Worm (Caenorhabditis elegans): ENCODE data around the gene col-108.

col-108 gene

ce11 chrIV:1763452-1763851 lies 4.9 kb upstream of the col-108 start:
- no peak for TF ChIP-seq nhr-129 (tag; optimal IDR thresholded peaks at IDR 0.05)
- TF ChIP-seq ztf-4 (tag; optimal IDR thresholded peaks at IDR 0.05): no peak
- no peak for TF ChIP-seq nhr-10 (tag; optimal IDR thresholded peaks at IDR 0.05)
- TF ChIP-seq nhr-12 (tag; optimal IDR thresholded peaks at IDR 0.05): no peak
- TF ChIP-seq dmd-4 (tag; optimal IDR thresholded peaks at IDR 0.05): no peak
- TF ChIP-seq crh-2 (tag; optimal IDR thresholded peaks at IDR 0.05): no peak
- no peak for TF ChIP-seq Y55F3AM.14 (GFP tag; optimal IDR thresholded peaks at IDR 0.05)
- no peak for TF ChIP-seq C34F6.9 (tag; optimal IDR thresholded peaks at IDR 0.05)
- no peak for TF ChIP-seq ceh-82 (tag; optimal IDR thresholded peaks at IDR 0.05)
- TF ChIP-seq lin-39 (tag; optimal IDR thresholded peaks at IDR 0.05): no peak
- TF ChIP-seq lin-11 (tag; optimal IDR thresholded peaks at IDR 0.05): no peak
- TF ChIP-seq ceh-16 (tag; optimal IDR thresholded peaks at IDR 0.05): no peak
- no peak for TF ChIP-seq unc-39 (tag; optimal IDR thresholded peaks at IDR 0.05)
- no peak for TF ChIP-seq nhr-6 (tag; optimal IDR thresholded peaks at IDR 0.05)
- TF ChIP-seq ZK546.5 (tag; optimal IDR thresholded peaks at IDR 0.05): no peak
- TF ChIP-seq R02D3.7 (tag; optimal IDR thresholded peaks at IDR 0.05): no peak
- no peak for TF ChIP-seq skn-1 (tag; optimal IDR thresholded peaks at IDR 0.05)
- no peak for TF ChIP-seq unc-62 (GFP tag; optimal IDR thresholded peaks at IDR 0.05)
- TF ChIP-seq F13H6.1 (tag; optimal IDR thresholded peaks at IDR 0.05): no peak

ce11 chrIV:1765954-1766353 lies 2.4 kb upstream of the col-108 start:
- TF ChIP-seq sma-3 (GFP tag; optimal IDR thresholded peaks at IDR 0.05) (no peak), lin-13 (GFP tag; optimal IDR thresholded peaks at IDR 0.05) (no peak), R02D3.7 (tag; optimal IDR thresholded peaks at IDR 0.05) (no peak), lsy-2 (tag; optimal IDR thresholded peaks at IDR 0.05) (peak in 1 of 2 experiments; percentile 54), nhr-21 (tag; optimal IDR thresholded peaks at IDR 0.05) (no peak), unc-62 (GFP tag; optimal IDR thresholded peaks at IDR 0.05) (no peak), C34F6.9 (tag; optimal IDR thresholded peaks at IDR 0.05) (peak; percentile 58), nhr-10 (tag; optimal IDR thresholded peaks at IDR 0.05) (no peak), ztf-4 (tag; optimal IDR thresholded peaks at IDR 0.05) (no peak), ztf-1 (GFP tag; conservative IDR thresholded peaks at IDR 0.05) (no peak), mbf-1 (tag; optimal IDR thresholded peaks at IDR 0.05) (no peak), unc-55 (GFP tag; optimal IDR thresholded peaks at IDR 0.05) (no peak), fos-1 (tag; optimal IDR thresholded peaks at IDR 0.05) (no peak), sem-4 (tag; optimal IDR thresholded peaks at IDR 0.05) (peak; percentile 71), F13H6.1 (tag; optimal IDR thresholded peaks at IDR 0.05) (peak; percentile 56), gmeb-1 (tag; optimal IDR thresholded peaks at IDR 0.05) (no peak), nhr-11 (tag; optimal IDR thresholded peaks at IDR 0.05) (no peak), elt-1 (tag; optimal IDR thresholded peaks at IDR 0.05) (no peak), ceh-82 (tag; optimal IDR thresholded peaks at IDR 0.05) (no peak), nhr-23 (tag; optimal IDR thresholded peaks at IDR 0.05) (no peak), aly-2 (tag; optimal IDR thresholded peaks at IDR 0.05) (no peak), ama-1 (optimal IDR thresholded peaks at IDR 0.05) (no peak), unc-39 (tag; optimal IDR thresholded peaks at IDR 0.05) (no peak), nhr-25 (tag; optimal IDR thresholded peaks at IDR 0.05) (no peak), lin-39 (tag; optimal IDR thresholded peaks at IDR 0.05) (no peak), zag-1 (tag; optimal IDR thresholded peaks at IDR 0.05) (peak; percentile 21), mdl-1 (tag; optimal IDR thresholded peaks at IDR 0.05) (peak in 1 of 2 experiments; percentile 46), lin-11 (tag; optimal IDR thresholded peaks at IDR 0.05) (peak; percentile 3), blmp-1 (tag; optimal IDR thresholded peaks at IDR 0.05; ENCODE audit: insufficient read depth) (no peak), nhr-237 (tag; optimal IDR thresholded peaks at IDR 0.05) (no peak), nhr-129 (tag; optimal IDR thresholded peaks at IDR 0.05) (peak; percentile 27), crh-2 (tag; optimal IDR thresholded peaks at IDR 0.05) (no peak), elt-3 (tag; optimal IDR thresholded peaks at IDR 0.05) (no peak), sma-9 (GFP tag; optimal IDR thresholded peaks at IDR 0.05) (peak; percentile 66), sma-9 (tag; optimal IDR thresholded peaks at IDR 0.05) (no peak), ceh-16 (tag; optimal IDR thresholded peaks at IDR 0.05) (no peak), egl-27 (tag; optimal IDR thresholded peaks at IDR 0.05) (peak; percentile 15), alr-1 (tag; optimal IDR thresholded peaks at IDR 0.05) (no peak), mab-5 (tag; optimal IDR thresholded peaks at IDR 0.05) (no peak), dmd-4 (tag; optimal IDR thresholded peaks at IDR 0.05) (no peak), skn-1 (tag; optimal IDR thresholded peaks at IDR 0.05) (no peak)

All from whole organism, L2 larva.